Fruit fly (Drosophila melanogaster): Measurements from ENCODE around the gene KrT95D.

KrT95D gene

dm6 chr3R:24058041-24058440 is 26.4 kb upstream of the KrT95D start, which contains the start of gene SMC1 (continued):
- peak; percentile 47 for TF ChIP-seq CG17186 (GFP tag; optimal IDR thresholded peaks at IDR 0.05)
- peak; percentile 99 for TF ChIP-seq hb (GFP tag; IDR thresholded peaks at IDR 0.05; ENCODE audit: partially characterized antibody)
- no peak for TF ChIP-seq CG10274 (GFP tag; optimal IDR thresholded peaks at IDR 0.05)
- peak; percentile 99 for TF ChIP-seq vnd (GFP tag; IDR thresholded peaks at IDR 0.05; ENCODE audit: partially characterized antibody)
- peak; percentile 99 for TF ChIP-seq nerfin-2 (GFP tag; IDR thresholded peaks at IDR 0.05; ENCODE audit: partially characterized antibody)
- TF ChIP-seq tgo (GFP tag; IDR thresholded peaks at IDR 0.05), result no peak
- TF ChIP-seq al (GFP tag; IDR thresholded peaks at IDR 0.05), result peak; percentile 33; the same call in 1 of the 2 replicates
- peak; percentile 100 for TF ChIP-seq knrl (GFP tag; IDR thresholded peaks at IDR 0.05; ENCODE audit: partially characterized antibody)
- TF ChIP-seq CG2199 (GFP tag; IDR thresholded peaks at IDR 0.05), result peak; percentile 41; the same call in 1 of the 3 replicates
- peak; percentile 12 for TF ChIP-seq ftz-f1 (GFP tag; optimal IDR thresholded peaks at IDR 0.05)
- 0 out of 3 replicates have a peak, but pooled peaks have one; percentile 28 for TF ChIP-seq C15 (GFP tag; IDR thresholded peaks at IDR 0.05)
- peak; percentile 46 for TF ChIP-seq p53 (GFP tag; optimal IDR thresholded peaks at IDR 0.05)
- TF ChIP-seq CG9876 (GFP tag; optimal IDR thresholded peaks at IDR 0.05), result peak; percentile 25
- TF ChIP-seq Fer2 (tag; optimal IDR thresholded peaks at IDR 0.05), result peak; percentile 0
- TF ChIP-seq MESR4 (GFP tag; optimal IDR thresholded peaks at IDR 0.05), result peak; percentile 86
- peak; percentile 92 for TF ChIP-seq ERR (GFP tag; optimal IDR thresholded peaks at IDR 0.05)
- TF ChIP-seq CG7556 (GFP tag; optimal IDR thresholded peaks at IDR 0.05), result no peak
- TF ChIP-seq jumu (GFP tag; optimal IDR thresholded peaks at IDR 0.05), result peak; percentile 64
- TF ChIP-seq CG15601 (tag; optimal IDR thresholded peaks at IDR 0.05), result peak; percentile 14
- TF ChIP-seq CG1647 (GFP tag; optimal IDR thresholded peaks at IDR 0.05), result peak; percentile 25
- TF ChIP-seq shn (GFP tag; optimal IDR thresholded peaks at IDR 0.05), result peak; percentile 35
- TF ChIP-seq CG31365 (tag; optimal IDR thresholded peaks at IDR 0.05), result no peak
- no peak for TF ChIP-seq CG9609 (GFP tag; optimal IDR thresholded peaks at IDR 0.05)
- TF ChIP-seq lilli (GFP tag; optimal IDR thresholded peaks at IDR 0.05), result peak; percentile 56
- TF ChIP-seq chinmo (GFP tag; IDR thresholded peaks at IDR 0.05; ENCODE audit: partially characterized antibody), result peak; percentile 100
- peak; percentile 100 for TF ChIP-seq Opbp (GFP tag; IDR thresholded peaks at IDR 0.05; ENCODE audit: partially characterized antibody)
- TF ChIP-seq E2f2 (GFP tag; IDR thresholded peaks at IDR 0.05), result peak; percentile 81
- no peak for TF ChIP-seq ap (GFP tag; IDR thresholded peaks at IDR 0.05)
- peak; percentile 54 for TF ChIP-seq CG30403 (GFP tag; optimal IDR thresholded peaks at IDR 0.05)
- TF ChIP-seq Fer3 (tag; optimal IDR thresholded peaks at IDR 0.05), result peak; percentile 28
- no peak for TF ChIP-seq CG9437 (GFP tag; optimal IDR thresholded peaks at IDR 0.05)
- no peak for TF ChIP-seq tio (GFP tag; optimal IDR thresholded peaks at IDR 0.05)
- TF ChIP-seq dmrt99B (tag; optimal IDR thresholded peaks at IDR 0.05), result no peak
- TF ChIP-seq danr (GFP tag; IDR thresholded peaks at IDR 0.05), result no peak
- TF ChIP-seq eve (GFP tag; optimal IDR thresholded peaks at IDR 0.05), result no peak
- peak; percentile 62 for TF ChIP-seq CG13624 (GFP tag; optimal IDR thresholded peaks at IDR 0.05)
- TF ChIP-seq Bgb (GFP tag; IDR thresholded peaks at IDR 0.05; ENCODE audit: partially characterized antibody), result peak; percentile 100
- TF ChIP-seq Dad (GFP tag; optimal IDR thresholded peaks at IDR 0.05), result peak; percentile 51
- TF ChIP-seq CG16815 (GFP tag; optimal IDR thresholded peaks at IDR 0.05), result no peak
- peak; percentile 57 for TF ChIP-seq zfh2 (GFP tag; optimal IDR thresholded peaks at IDR 0.05)
- 0 out of 3 replicates have a peak, but pooled peaks have one; percentile 19 for TF ChIP-seq CG17361 (GFP tag; IDR thresholded peaks at IDR 0.05)
- peak; percentile 46 for TF ChIP-seq CoRest (tag; optimal IDR thresholded peaks at IDR 0.05)
- no peak for TF ChIP-seq CG2678 (tag; optimal IDR thresholded peaks at IDR 0.05)
- TF ChIP-seq CG7786 (GFP tag; optimal IDR thresholded peaks at IDR 0.05), result peak; percentile 3
- peak; percentile 99 for TF ChIP-seq BEAF-32 (GFP tag; optimal IDR thresholded peaks at IDR 0.05)
- no peak for TF ChIP-seq CG11696 (GFP tag; IDR thresholded peaks at IDR 0.05)
- TF ChIP-seq CG17328 (GFP tag; IDR thresholded peaks at IDR 0.05), result 0 out of 2 replicates have a peak, but pooled peaks have one; percentile 11
- TF ChIP-seq maf-S (GFP tag; optimal IDR thresholded peaks at IDR 0.05), result peak; percentile 1
- peak; percentile 20 for TF ChIP-seq CG6765 (GFP tag; optimal IDR thresholded peaks at IDR 0.05)
- no peak for TF ChIP-seq CG10462 (GFP tag; optimal IDR thresholded peaks at IDR 0.05)

Data from whole organism, embryonic.